Worm (Caenorhabditis elegans) whole organism, L1 larva: Measurements from ENCODE around the gene W02B12.11.
A peak's percentile ranks its signal among the peaks of the same experiment; 100 is the strongest.

Experiments used
- C04F5.9 ChIP-seq: sonication (generic microtip); optimal IDR thresholded peaks from 2 replicates; lab custom pipeline; 2016; ENCODE audit warnings: missing genetic modification characterization, missing compliant biosample characterization
- C16A3.4 ChIP-seq: fragments of 150-350 bp; optimal IDR thresholded peaks from 2 replicates; lab custom pipeline; 2014; ENCODE audit warnings: missing biosample characterization, missing genetic modification characterization
- C34B4.2 ChIP-seq: sonication (generic microtip); optimal IDR thresholded peaks from 2 replicates; lab custom pipeline; 2017; ENCODE audit warnings: mild to moderate bottlenecking, missing genetic modification characterization, missing compliant biosample characterization
- Y116A8C.19 ChIP-seq: sonication (generic microtip); optimal IDR thresholded peaks from 2 replicates; lab custom pipeline; 2016; ENCODE audit warnings: missing compliant biosample characterization, missing genetic modification characterization, borderline replicate concordance
- aly-2 ChIP-seq: fragments of 150-350 bp; optimal IDR thresholded peaks from 2 replicates; lab custom pipeline; 2014; ENCODE audit warnings: missing biosample characterization, missing genetic modification characterization
- ama-1 ChIP-seq: fragments of 150-350 bp; optimal IDR thresholded peaks from 2 replicates; lab custom pipeline; 2014
- ceh-63 ChIP-seq: fragments of 200-800 bp; sonication (Bioruptor generic); optimal IDR thresholded peaks from 2 replicates; lab custom pipeline; 2018; ENCODE audit warnings: mild to moderate bottlenecking, missing genetic modification characterization, missing compliant biosample characterization
- ceh-8 ChIP-seq: fragments of 200-800 bp; sonication (Bioruptor generic); optimal IDR thresholded peaks from 2 replicates; lab custom pipeline; 2018; ENCODE audit warnings: mild to moderate bottlenecking, missing genetic modification characterization, moderate library complexity, missing compliant biosample characterization
- ceh-82 ChIP-seq, 3 experiments: fragments of 150-350 bp in 1 of 3; sonication (generic microtip) in 2 of 3; optimal IDR thresholded peaks; 2 replicates each; lab custom pipeline; 2014 to 2017; ENCODE audit warnings: missing biosample characterization in 3 of 3, missing genetic modification characterization in 3 of 3
- ces-1 ChIP-seq: fragments of 150-350 bp; optimal IDR thresholded peaks from 2 replicates; lab custom pipeline; 2014; ENCODE audit warnings: missing biosample characterization, missing genetic modification reagents, missing genetic modification characterization
- dsc-1 ChIP-seq: sonication (generic microtip); optimal IDR thresholded peaks from 2 replicates; lab custom pipeline; 2016; ENCODE audit warnings: mild to moderate bottlenecking, missing genetic modification characterization, missing compliant biosample characterization
- egl-13 ChIP-seq: sonication (generic microtip); optimal IDR thresholded peaks from 2 replicates; lab custom pipeline; 2016; ENCODE audit warnings: missing genotype, missing genetic modification reagents, missing genetic modification characterization, missing compliant biosample characterization
- egl-27 ChIP-seq, 2 experiments: fragments of 150-350 bp in 1 of 2; sonication (generic microtip); optimal IDR thresholded peaks; 3 replicates each; lab custom pipeline; 2017 to 2018; ENCODE audit warnings: missing biosample characterization in 2 of 2, missing genetic modification characterization in 2 of 2, missing genetic modification reagents in 2 of 2
- elt-3 ChIP-seq, 6 experiments: fragments of 150-350 bp in 1 of 6; sonication (generic microtip); optimal IDR thresholded peaks; 2 replicates each; lab custom pipeline; 2017 to 2018; ENCODE audit warnings: missing biosample characterization in 6 of 6, missing genetic modification characterization in 6 of 6, inconsistent platforms in 1 of 6
- fkh-10 ChIP-seq: sonication (generic microtip); optimal IDR thresholded peaks from 2 replicates; lab custom pipeline; 2017; ENCODE audit warnings: missing biosample characterization, missing genetic modification reagents, missing genetic modification characterization
- fkh-4 ChIP-seq: sonication (generic microtip); optimal IDR thresholded peaks from 2 replicates; lab custom pipeline; 2016; ENCODE audit warnings: missing compliant biosample characterization, missing genetic modification characterization, borderline replicate concordance
- fos-1 ChIP-seq: fragments of 150-350 bp; optimal IDR thresholded peaks from 2 replicates; lab custom pipeline; 2014; ENCODE audit warnings: missing biosample characterization, missing genetic modification characterization
- grh-1 ChIP-seq: fragments of 200-800 bp; sonication (Bioruptor generic); IDR thresholded peaks from 2 replicates; pipeline ENCODE4 v1.3.6; 2022; ENCODE audit warnings: missing genetic modification reagents, missing genetic modification characterization, missing compliant biosample characterization
- hlh-17 ChIP-seq: fragments of 200-800 bp; sonication (Bioruptor generic); optimal IDR thresholded peaks from 2 replicates; lab custom pipeline; 2018; ENCODE audit warnings: missing genetic modification characterization, mild to moderate bottlenecking, missing compliant biosample characterization, moderate library complexity, borderline replicate concordance
- irx-1 ChIP-seq: sonication (generic microtip); optimal IDR thresholded peaks from 2 replicates; lab custom pipeline; 2016; ENCODE audit warnings: missing genetic modification characterization, missing compliant biosample characterization
- jun-1 ChIP-seq: fragments of 150-350 bp; optimal IDR thresholded peaks from 2 replicates; lab custom pipeline; 2014; ENCODE audit warnings: missing biosample characterization, missing genetic modification reagents, missing genetic modification characterization
- lin-13 ChIP-seq: fragments of 150-350 bp; optimal IDR thresholded peaks from 2 replicates; lab custom pipeline; 2014; ENCODE audit warnings: missing biosample characterization, missing genetic modification reagents, missing genetic modification characterization
- lin-14 ChIP-seq: fragments of 200-800 bp; sonication (Bioruptor generic); optimal IDR thresholded peaks from 2 replicates; lab custom pipeline; 2018; ENCODE audit warnings: mild to moderate bottlenecking, missing genetic modification characterization, moderate library complexity, missing compliant biosample characterization
- lin-35 ChIP-seq, 2 experiments: fragments of 150-350 bp; optimal IDR thresholded peaks; 2 replicates each; lab custom pipeline; 2014; ENCODE audit warnings: missing biosample characterization in 2 of 2, missing genetic modification characterization in 2 of 2, missing genetic modification reagents in 2 of 2
- lin-39 ChIP-seq: fragments of 150-350 bp; optimal IDR thresholded peaks from 2 replicates; lab custom pipeline; 2014; ENCODE audit warnings: missing biosample characterization, missing genetic modification reagents, missing genetic modification characterization
- lir-3 ChIP-seq: sonication (generic microtip); optimal IDR thresholded peaks from 2 replicates; lab custom pipeline; 2016; ENCODE audit warnings: mild to moderate bottlenecking, missing genetic modification characterization, moderate library complexity, missing compliant biosample characterization; ENCODE audit not compliant: poor library complexity
- mab-9 ChIP-seq: fragments of 200-800 bp; sonication (Bioruptor generic); IDR thresholded peaks from 2 replicates; pipeline ENCODE4 v1.3.6; 2022; ENCODE audit warnings: missing genetic modification reagents, missing genetic modification characterization, missing compliant biosample characterization
- mef-2 ChIP-seq: fragments of 150-350 bp; optimal IDR thresholded peaks from 2 replicates; lab custom pipeline; 2014; ENCODE audit warnings: missing biosample characterization, missing genetic modification characterization
- mep-1 ChIP-seq: fragments of 150-350 bp; optimal IDR thresholded peaks from 2 replicates; lab custom pipeline; 2014; ENCODE audit warnings: missing biosample characterization, missing genetic modification characterization
- nhr-11 ChIP-seq: fragments of 150-350 bp; optimal IDR thresholded peaks from 2 replicates; lab custom pipeline; 2014; ENCODE audit warnings: missing biosample characterization, missing genetic modification characterization
- nhr-19 ChIP-seq: fragments of 200-800 bp; sonication (Bioruptor generic); conservative IDR thresholded peaks from 2 replicates; pipeline ENCODE4 v1.3.6; 2022; ENCODE audit warnings: missing genetic modification characterization, missing compliant biosample characterization
- nhr-20 ChIP-seq: sonication (generic microtip); optimal IDR thresholded peaks from 2 replicates; lab custom pipeline; 2016; ENCODE audit warnings: mild to moderate bottlenecking, missing genetic modification characterization, missing compliant biosample characterization
- nhr-28 ChIP-seq: fragments of 150-350 bp; optimal IDR thresholded peaks from 2 replicates; lab custom pipeline; 2014; ENCODE audit warnings: missing biosample characterization, missing genetic modification characterization
- nhr-47 ChIP-seq: sonication (generic microtip); optimal IDR thresholded peaks from 2 replicates; lab custom pipeline; 2016; ENCODE audit warnings: mild to moderate bottlenecking, missing genetic modification characterization, moderate library complexity, missing compliant biosample characterization
- nhr-77 ChIP-seq: fragments of 150-350 bp; optimal IDR thresholded peaks from 2 replicates; lab custom pipeline; 2014; ENCODE audit warnings: missing biosample characterization, missing genetic modification characterization
- nhr-84 ChIP-seq: sonication (generic microtip); optimal IDR thresholded peaks from 2 replicates; lab custom pipeline; 2017; ENCODE audit warnings: missing biosample characterization, missing genetic modification characterization
- nhr-85 ChIP-seq: sonication (generic microtip); peaks from one replicate; lab custom pipeline; 2016; ENCODE audit warnings: missing genetic modification characterization, inconsistent platforms, missing compliant biosample characterization
- nhr-90 ChIP-seq: sonication (generic microtip); optimal IDR thresholded peaks from 2 replicates; lab custom pipeline; 2016; ENCODE audit warnings: mild to moderate bottlenecking, missing genetic modification characterization, missing compliant biosample characterization; ENCODE audit not compliant: poor library complexity
- pax-3 ChIP-seq: fragments of 200-800 bp; sonication (Bioruptor generic); optimal IDR thresholded peaks from 2 replicates; lab custom pipeline; 2018; ENCODE audit warnings: mild to moderate bottlenecking, missing genetic modification characterization, moderate library complexity, missing compliant biosample characterization
- pqm-1 ChIP-seq: sonication (generic microtip); optimal IDR thresholded peaks from 3 replicates; lab custom pipeline; 2017; ENCODE audit warnings: missing biosample characterization, missing genetic modification characterization
- rnt-1 ChIP-seq: sonication (generic microtip); optimal IDR thresholded peaks from 2 replicates; lab custom pipeline; 2016; ENCODE audit warnings: mild to moderate bottlenecking, missing genetic modification characterization, moderate library complexity, missing compliant biosample characterization
- snpc-4 ChIP-seq: fragments of 150-350 bp; optimal IDR thresholded peaks from 2 replicates; lab custom pipeline; 2014; ENCODE audit warnings: missing biosample characterization, missing genetic modification characterization
- snu-23 ChIP-seq: sonication (generic microtip); optimal IDR thresholded peaks from 2 replicates; lab custom pipeline; 2016; ENCODE audit warnings: missing genetic modification characterization, missing compliant biosample characterization
- sox-4 ChIP-seq: sonication (generic microtip); optimal IDR thresholded peaks from 2 replicates; lab custom pipeline; 2016; ENCODE audit warnings: missing genetic modification characterization, missing compliant biosample characterization
- sup-37 ChIP-seq: fragments of 200-800 bp; sonication (Bioruptor generic); optimal IDR thresholded peaks from 2 replicates; lab custom pipeline; 2018; ENCODE audit warnings: mild to moderate bottlenecking, missing genetic modification characterization, missing compliant biosample characterization
- swsn-7 ChIP-seq: sonication (generic microtip); optimal IDR thresholded peaks from 2 replicates; lab custom pipeline; 2016; ENCODE audit warnings: missing genetic modification characterization, missing compliant biosample characterization
- tbx-2 ChIP-seq: sonication (generic microtip); optimal IDR thresholded peaks from 2 replicates; lab custom pipeline; 2016; ENCODE audit warnings: missing genetic modification characterization, missing compliant biosample characterization
- unc-30 ChIP-seq: sonication (generic microtip); optimal IDR thresholded peaks from 2 replicates; lab custom pipeline; 2017; ENCODE audit warnings: missing biosample characterization, missing genetic modification characterization
- unc-62 ChIP-seq: fragments of 150-350 bp; optimal IDR thresholded peaks from 2 replicates; lab custom pipeline; 2014; ENCODE audit warnings: missing biosample characterization, missing genetic modification reagents, missing genetic modification characterization
- unc-98 ChIP-seq: fragments of 200-800 bp; sonication (Bioruptor generic); IDR thresholded peaks from 2 replicates; pipeline ENCODE4 v1.3.6; 2022; ENCODE audit warnings: missing genetic modification characterization, missing compliant biosample characterization
- xbp-1 ChIP-seq: sonication (generic microtip); optimal IDR thresholded peaks from 2 replicates; lab custom pipeline; 2016; ENCODE audit warnings: missing genetic modification characterization, missing compliant biosample characterization
- zag-1 ChIP-seq: fragments of 150-350 bp; optimal IDR thresholded peaks from 2 replicates; lab custom pipeline; 2014; ENCODE audit warnings: missing biosample characterization, missing genetic modification characterization
- zip-4 ChIP-seq: fragments of 200-800 bp; sonication (Bioruptor generic); optimal IDR thresholded peaks from 2 replicates; lab custom pipeline; 2018; ENCODE audit warnings: mild to moderate bottlenecking, missing genetic modification characterization, moderate library complexity, missing compliant biosample characterization

Gene W02B12.11

DNA sequence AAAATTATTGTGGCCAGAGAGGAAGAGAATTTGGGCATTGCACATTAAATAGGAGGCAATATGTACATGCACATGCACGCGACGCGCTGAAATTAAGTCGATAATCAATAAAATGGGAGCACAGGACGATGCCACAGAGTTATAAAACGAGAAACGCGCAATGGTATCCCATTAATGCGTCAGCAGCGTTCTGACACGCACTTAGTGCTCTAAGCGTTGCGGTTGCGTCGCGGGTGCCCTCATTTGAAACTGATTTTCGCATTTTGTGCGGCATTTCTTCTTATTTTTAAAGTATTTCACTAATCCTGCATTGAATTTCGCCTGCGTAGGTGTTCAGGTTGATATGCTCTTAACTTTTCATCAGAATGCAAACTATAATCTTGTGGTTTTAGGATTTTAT, 20.6 kb upstream of the W02B12.11 start, which contains the start of gene rsp-1 (continued):
- peak; percentile 39 for TF ChIP-seq sup-37 (GFP tag; lab: Kevin White, UChicago)
- TF ChIP-seq egl-27 (tag; optimal IDR thresholded peaks at IDR 0.05; lab: Kevin White, UChicago): no peak
- peak; percentile 92 to 95 (median 94) for TF ChIP-seq ceh-82 (tag; optimal IDR thresholded peaks at IDR 0.05; lab: Kevin White, UChicago)
- peak; percentile 78 for TF ChIP-seq fos-1 (tag; lab: Kevin White, UChicago)
- TF ChIP-seq grh-1: peak; percentile 80
- peak in 4 of 6 experiments; percentile 24 to 96 (median 67) for TF ChIP-seq elt-3 (tag; optimal IDR thresholded peaks at IDR 0.05; lab: Kevin White, UChicago)
- peak; percentile 49 for TF ChIP-seq egl-13 (tag; lab: Kevin White, UChicago)
- TF ChIP-seq snu-23: peak; percentile 94
- TF ChIP-seq swsn-7 (tag; lab: Kevin White, UChicago): peak; percentile 91
- TF ChIP-seq C16A3.4 (tag; lab: Kevin White, UChicago): peak; percentile 95
- TF ChIP-seq hlh-17: no peak
- TF ChIP-seq jun-1 (tag; lab: Kevin White, UChicago): peak; percentile 91
- peak; percentile 74 for TF ChIP-seq zip-4 (GFP tag; lab: Kevin White, UChicago)
- peak; percentile 42 for TF ChIP-seq lin-39
- TF ChIP-seq fkh-10 (GFP tag; lab: Kevin White, UChicago): peak; percentile 57
- no peak for TF ChIP-seq pqm-1 (tag; lab: Kevin White, UChicago)
- TF ChIP-seq snpc-4 (tag; lab: Kevin White, UChicago): peak; percentile 81
- TF ChIP-seq fkh-4 (tag; lab: Kevin White, UChicago): peak; percentile 29
- TF ChIP-seq lin-14 (GFP tag; lab: Kevin White, UChicago): peak; percentile 89
- TF ChIP-seq lir-3 (tag; lab: Kevin White, UChicago): peak; percentile 68
- no peak for TF ChIP-seq unc-30 (tag; lab: Kevin White, UChicago)
- peak; percentile 89 for TF ChIP-seq nhr-90
- TF ChIP-seq unc-98 (GFP tag; lab: Robert Waterston, UW): no peak
- TF ChIP-seq nhr-77 (tag; lab: Kevin White, UChicago): peak; percentile 78
- peak; percentile 84 for TF ChIP-seq mep-1 (tag; lab: Kevin White, UChicago)
- peak; percentile 91 for TF ChIP-seq nhr-47 (tag; lab: Kevin White, UChicago)
- no peak for TF ChIP-seq zag-1 (tag; lab: Kevin White, UChicago)
- TF ChIP-seq tbx-2: peak; percentile 88
- TF ChIP-seq nhr-11 (tag; lab: Kevin White, UChicago): peak; percentile 46
- TF ChIP-seq nhr-19: peak; percentile 90
- TF ChIP-seq irx-1 (tag; lab: Kevin White, UChicago): peak; percentile 76
- TF ChIP-seq C04F5.9: peak; percentile 82
- TF ChIP-seq unc-62 (GFP tag; lab: Kevin White, UChicago): no peak
- TF ChIP-seq nhr-85 (tag; lab: Kevin White, UChicago): peak; percentile 92
- TF ChIP-seq aly-2 (tag; lab: Kevin White, UChicago): peak; percentile 65
- TF ChIP-seq ama-1: no peak
- peak; percentile 90 to 94 for TF ChIP-seq lin-35 (GFP tag; optimal IDR thresholded peaks at IDR 0.05; lab: Kevin White, UChicago)
- peak; percentile 73 for TF ChIP-seq pax-3
- peak; percentile 45 for TF ChIP-seq sox-4 (tag; lab: Kevin White, UChicago)
- TF ChIP-seq dsc-1 (tag; lab: Kevin White, UChicago): peak; percentile 89
- TF ChIP-seq lin-13 (GFP tag; lab: Kevin White, UChicago): peak; percentile 89
- no peak for TF ChIP-seq C34B4.2
- peak; percentile 90 for TF ChIP-seq xbp-1 (tag; lab: Kevin White, UChicago)
- peak; percentile 94 for TF ChIP-seq rnt-1
- TF ChIP-seq mab-9 (GFP tag; lab: Robert Waterston, UW): no peak
- TF ChIP-seq ceh-8 (GFP tag; lab: Kevin White, UChicago): peak; percentile 55
- no peak for TF ChIP-seq nhr-28 (tag; lab: Kevin White, UChicago)
- no peak for TF ChIP-seq Y116A8C.19
- no peak for TF ChIP-seq ces-1
- TF ChIP-seq ceh-63 (GFP tag; lab: Kevin White, UChicago): no peak
- TF ChIP-seq nhr-84 (tag; lab: Kevin White, UChicago): no peak
- peak; percentile 94 for TF ChIP-seq nhr-20 (tag; lab: Kevin White, UChicago)
- TF ChIP-seq mef-2: peak; percentile 13
